Worm (Caenorhabditis elegans) whole organism, mixed stage, embryonic: ENCODE measurements around the gene daf-19.

Experiments
- M03D4.4 ChIP-seq: sonication (generic microtip); optimal IDR thresholded peaks from 2 replicates; lab custom pipeline; 2017; ENCODE audit warnings: mild to moderate bottlenecking, missing genetic modification characterization, missing compliant biosample characterization
- blmp-1 ChIP-seq: fragments of 150-350 bp; optimal IDR thresholded peaks from 2 replicates; lab custom pipeline; 2014; ENCODE audit warnings: missing biosample characterization, missing genetic modification characterization
- ceh-39 ChIP-seq: fragments of 150-350 bp; optimal IDR thresholded peaks from 2 replicates; lab custom pipeline; 2014; ENCODE audit warnings: missing biosample characterization, missing genetic modification characterization
- ceh-43 ChIP-seq: fragments of 200-800 bp; sonication (Bioruptor generic); optimal IDR thresholded peaks from 2 replicates; lab custom pipeline; 2018; ENCODE audit warnings: mild to moderate bottlenecking, missing genetic modification characterization, moderate library complexity, missing compliant biosample characterization
- ceh-83 ChIP-seq: fragments of 200-800 bp; sonication (Bioruptor generic); optimal IDR thresholded peaks from 2 replicates; lab custom pipeline; 2018; ENCODE audit warnings: mild to moderate bottlenecking, missing genetic modification characterization, missing compliant biosample characterization
- ces-1 ChIP-seq: fragments of 150-350 bp; optimal IDR thresholded peaks from 2 replicates; lab custom pipeline; 2014; ENCODE audit warnings: missing biosample characterization, missing genetic modification reagents, missing genetic modification characterization
- cnd-1 ChIP-seq: fragments of 200-800 bp; sonication (Bioruptor generic); optimal IDR thresholded peaks from 2 replicates; lab custom pipeline; 2018; ENCODE audit warnings: mild to moderate bottlenecking, missing genetic modification characterization, missing compliant biosample characterization
- drap-1 ChIP-seq: fragments of 200-800 bp; sonication (Bioruptor generic); optimal IDR thresholded peaks from 3 replicates; lab custom pipeline; 2018; ENCODE audit warnings: mild to moderate bottlenecking, missing genetic modification characterization, missing compliant biosample characterization
- elt-1 ChIP-seq: sonication (generic microtip); optimal IDR thresholded peaks from 2 replicates; lab custom pipeline; 2017; ENCODE audit warnings: missing genetic modification characterization, mild to moderate bottlenecking, missing compliant biosample characterization, antibody characterized with exemption, moderate library complexity, borderline replicate concordance; ENCODE audit not compliant: insufficient read depth
- elt-3 ChIP-seq: fragments of 150-350 bp; optimal IDR thresholded peaks from 2 replicates; lab custom pipeline; 2014; ENCODE audit warnings: missing biosample characterization, missing genetic modification characterization
- flh-1 ChIP-seq: fragments of 200-800 bp; sonication (Bioruptor generic); optimal IDR thresholded peaks from 2 replicates; lab custom pipeline; 2018; ENCODE audit warnings: mild to moderate bottlenecking, missing genetic modification characterization, moderate library complexity, missing compliant biosample characterization
- ham-2 ChIP-seq: fragments of 200-800 bp; sonication (Bioruptor generic); optimal IDR thresholded peaks from 2 replicates; lab custom pipeline; 2018; ENCODE audit warnings: mild to moderate bottlenecking, missing genetic modification characterization, missing compliant biosample characterization
- hlh-1 ChIP-seq: fragments of 150-350 bp; optimal IDR thresholded peaks from 2 replicates; lab custom pipeline; 2014; ENCODE audit warnings: missing biosample characterization, missing genetic modification reagents, missing genetic modification characterization
- lin-13 ChIP-seq: fragments of 150-350 bp; optimal IDR thresholded peaks from 2 replicates; lab custom pipeline; 2014; ENCODE audit warnings: missing biosample characterization, missing genetic modification characterization
- lin-32 ChIP-seq: fragments of 200-800 bp; sonication (Bioruptor generic); optimal IDR thresholded peaks from 2 replicates; lab custom pipeline; 2018; ENCODE audit warnings: mild to moderate bottlenecking, missing genetic modification characterization, missing compliant biosample characterization
- lsy-2 ChIP-seq: fragments of 150-350 bp; optimal IDR thresholded peaks from 2 replicates; lab custom pipeline; 2014; ENCODE audit warnings: missing biosample characterization, missing genetic modification characterization
- mab-5 ChIP-seq: fragments of 150-350 bp; optimal IDR thresholded peaks from 2 replicates; lab custom pipeline; 2014; ENCODE audit warnings: missing biosample characterization, missing genetic modification characterization
- mep-1 ChIP-seq: fragments of 150-350 bp; optimal IDR thresholded peaks from 2 replicates; lab custom pipeline; 2017; ENCODE audit warnings: missing biosample characterization, missing genetic modification reagents, missing genetic modification characterization, inconsistent platforms
- mls-2 ChIP-seq: sonication (generic microtip); optimal IDR thresholded peaks from 2 replicates; lab custom pipeline; 2016; ENCODE audit warnings: mild to moderate bottlenecking, missing genetic modification characterization, moderate library complexity, missing compliant biosample characterization
- nhr-12 ChIP-seq: fragments of 150-350 bp; optimal IDR thresholded peaks from 2 replicates; lab custom pipeline; 2014; ENCODE audit warnings: missing biosample characterization, missing genetic modification characterization
- nhr-2 ChIP-seq: fragments of 150-350 bp; optimal IDR thresholded peaks from 2 replicates; lab custom pipeline; 2014; ENCODE audit warnings: missing biosample characterization, missing genetic modification characterization
- nhr-237 ChIP-seq: fragments of 150-350 bp; optimal IDR thresholded peaks from 2 replicates; lab custom pipeline; 2014; ENCODE audit warnings: missing biosample characterization, missing genetic modification characterization
- nhr-28 ChIP-seq: fragments of 150-350 bp; optimal IDR thresholded peaks from 2 replicates; lab custom pipeline; 2014; ENCODE audit warnings: missing biosample characterization, missing genetic modification characterization
- nhr-76 ChIP-seq: sonication (generic microtip); optimal IDR thresholded peaks from 2 replicates; lab custom pipeline; 2017; ENCODE audit warnings: missing biosample characterization, missing genetic modification characterization
- pha-4 ChIP-seq: fragments of 150-350 bp; optimal IDR thresholded peaks from 2 replicates; lab custom pipeline; 2018; ENCODE audit warnings: missing biosample characterization, missing genetic modification reagents, missing genetic modification characterization
- sem-2 ChIP-seq: fragments of 200-800 bp; sonication (Bioruptor generic); optimal IDR thresholded peaks from 2 replicates; lab custom pipeline; 2018; ENCODE audit warnings: mild to moderate bottlenecking, missing genetic modification characterization, missing compliant biosample characterization
- snpc-4 ChIP-seq: fragments of 150-350 bp; optimal IDR thresholded peaks from 2 replicates; lab custom pipeline; 2014; ENCODE audit warnings: missing biosample characterization, missing genetic modification characterization
- sptf-1 ChIP-seq: sonication (generic microtip); optimal IDR thresholded peaks from 2 replicates; lab custom pipeline; 2017; ENCODE audit warnings: mild to moderate bottlenecking, missing genetic modification characterization, moderate library complexity, missing compliant biosample characterization
- tbx-8 ChIP-seq: fragments of 200-800 bp; sonication (Bioruptor generic); optimal IDR thresholded peaks from 2 replicates; lab custom pipeline; 2018; ENCODE audit warnings: mild to moderate bottlenecking, missing genetic modification characterization, moderate library complexity, missing compliant biosample characterization
- unc-120 ChIP-seq: sonication (generic microtip); optimal IDR thresholded peaks from 2 replicates; lab custom pipeline; 2017; ENCODE audit warnings: missing genetic modification characterization, missing compliant biosample characterization; ENCODE audit not compliant: poor library complexity, severe bottlenecking
- unc-39 ChIP-seq: fragments of 150-350 bp; optimal IDR thresholded peaks from 2 replicates; lab custom pipeline; 2014; ENCODE audit warnings: missing biosample characterization, missing genetic modification characterization
- unc-62 ChIP-seq: fragments of 150-350 bp; optimal IDR thresholded peaks from 2 replicates; lab custom pipeline; 2014; ENCODE audit warnings: missing biosample characterization, missing genetic modification reagents, missing genetic modification characterization
- zip-8 ChIP-seq: fragments of 150-350 bp; optimal IDR thresholded peaks from 2 replicates; lab custom pipeline; 2014; ENCODE audit warnings: missing biosample characterization, missing genetic modification characterization
- ztf-11 ChIP-seq: fragments of 150-350 bp; optimal IDR thresholded peaks from 2 replicates; lab custom pipeline; 2014; ENCODE audit warnings: missing biosample characterization, missing genetic modification characterization

Gene daf-19

DNA sequence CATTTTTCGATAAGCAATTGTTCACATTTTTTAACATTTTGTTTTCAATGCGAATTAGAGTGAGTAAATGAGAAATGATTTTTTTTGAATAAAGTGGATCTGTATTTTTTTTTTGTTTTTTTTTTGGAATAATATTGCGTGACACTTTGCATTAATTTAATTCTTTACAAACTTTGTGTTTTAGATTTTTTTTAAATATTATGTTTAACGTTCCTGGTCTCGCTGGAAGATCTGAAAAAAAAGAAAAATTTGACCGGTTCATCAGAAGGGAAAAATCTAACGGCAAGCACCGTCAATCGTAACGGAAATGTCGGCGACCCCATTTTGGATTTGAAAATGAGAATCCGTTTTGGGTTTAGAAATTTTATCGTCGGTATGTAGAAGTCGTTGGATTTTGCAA, 20.2 kb upstream of the daf-19 start, which contains the start of gene cdc-25.4:
Gene cdc-25.4 (minus strand): TSS at position 101 of the 400 bp plus-strand sequence.
- TF ChIP-seq sem-2 (no peak), lin-13 (tag; lab: Kevin White, UChicago) (no peak), unc-39 (tag; lab: Kevin White, UChicago) (no peak), elt-1 (tag; lab: Kevin White, UChicago) (no peak), ceh-83 (GFP tag; lab: Kevin White, UChicago) (no peak), pha-4 (tag; lab: Kevin White, UChicago) (no peak), ceh-39 (tag; lab: Kevin White, UChicago) (no peak), nhr-12 (tag; lab: Kevin White, UChicago) (no peak), snpc-4 (tag; lab: Kevin White, UChicago) (no peak), mep-1 (tag; lab: Kevin White, UChicago) (no peak), hlh-1 (tag; lab: Kevin White, UChicago) (no peak), lin-32 (GFP tag; lab: Kevin White, UChicago) (no peak), ceh-43 (no peak), mls-2 (tag; lab: Kevin White, UChicago) (no peak), ham-2 (GFP tag; lab: Kevin White, UChicago) (no peak), M03D4.4 (tag; lab: Kevin White, UChicago) (no peak)
- TF ChIP-seq, all 35 proteins: peak for 0

DNA sequence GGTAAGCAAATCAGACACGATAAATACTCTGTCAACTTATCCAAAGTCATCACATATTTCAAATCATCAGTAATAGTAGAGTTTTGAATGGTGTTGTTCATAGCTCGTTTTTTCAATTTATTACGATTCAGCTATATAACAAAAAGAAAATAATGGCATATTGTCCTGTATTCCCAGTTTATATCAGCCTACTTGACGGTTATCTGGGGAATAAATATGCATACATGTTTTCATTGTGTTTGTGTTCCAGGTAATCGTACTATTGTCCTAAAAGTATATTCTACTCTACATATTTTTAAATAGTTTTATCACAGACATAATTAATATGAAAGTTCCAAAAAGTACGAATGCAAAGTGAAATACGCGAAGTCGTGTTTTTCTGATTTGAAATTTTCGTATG, 18.7 kb upstream of the daf-19 start, which contains the start of gene srd-2:
Gene srd-2 (minus strand): TSS at position 101 of the 400 bp plus-strand sequence.
- TF ChIP-seq ces-1 (GFP tag; lab: Kevin White, UChicago) = no peak
- no peak for TF ChIP-seq lsy-2
- no peak for TF ChIP-seq nhr-28
- no peak for TF ChIP-seq flh-1 (GFP tag; lab: Kevin White, UChicago)
- no peak for TF ChIP-seq nhr-12 (tag; lab: Kevin White, UChicago)
- TF ChIP-seq, all 35 proteins: peak for 0

- TF ChIP-seq ces-1 (GFP tag; lab: Kevin White, UChicago) (no peak), unc-62 (GFP tag; lab: Kevin White, UChicago) (no peak), lin-13 (tag; lab: Kevin White, UChicago) (no peak), ztf-11 (no peak), elt-1 (tag; lab: Kevin White, UChicago) (no peak), pha-4 (tag; lab: Kevin White, UChicago) (no peak), snpc-4 (tag; lab: Kevin White, UChicago) (no peak), drap-1 (GFP tag; lab: Kevin White, UChicago) (no peak), unc-120 (no peak), zip-8 (tag; lab: Kevin White, UChicago) (no peak), elt-3 (tag; lab: Kevin White, UChicago) (no peak), ceh-39 (tag; lab: Kevin White, UChicago) (no peak), mls-2 (tag; lab: Kevin White, UChicago) (no peak), nhr-2 (tag; lab: Kevin White, UChicago) (no peak), nhr-237 (tag; lab: Kevin White, UChicago) (no peak), tbx-8 (no peak)
Measured at ce11 chrII:10182634-10183033, 13.5 kb upstream of the daf-19 start, which contains the start of gene srd-1. Gene srd-1 (minus strand): TSS chrII:10182734.

ce11 chrII:10174338-10174737, 5.2 kb upstream of the daf-19 start, which contains the start of gene F33H1.4:
Gene F33H1.4 (plus strand): TSS chrII:10174648.
- TF ChIP-seq blmp-1 = peak; percentile 75
- TF ChIP-seq flh-1 (GFP tag; lab: Kevin White, UChicago) = no peak
- TF ChIP-seq ham-2 (GFP tag; lab: Kevin White, UChicago) = no peak
- TF ChIP-seq drap-1 (GFP tag; lab: Kevin White, UChicago) = no peak
- peak; percentile 30 for TF ChIP-seq ceh-39 (tag; lab: Kevin White, UChicago)
- no peak for TF ChIP-seq lin-32 (GFP tag; lab: Kevin White, UChicago)
- TF ChIP-seq nhr-28 = no peak
- TF ChIP-seq zip-8 (tag; lab: Kevin White, UChicago) = no peak
- no peak for TF ChIP-seq mls-2 (tag; lab: Kevin White, UChicago)
- TF ChIP-seq sptf-1 = no peak
- TF ChIP-seq unc-39 (tag; lab: Kevin White, UChicago) = no peak
- TF ChIP-seq nhr-237 (tag; lab: Kevin White, UChicago) = no peak
- no peak for TF ChIP-seq mab-5 (tag; lab: Kevin White, UChicago)
- no peak for TF ChIP-seq snpc-4 (tag; lab: Kevin White, UChicago)
- no peak for TF ChIP-seq ceh-43
- no peak for TF ChIP-seq cnd-1 (tag; lab: Kevin White, UChicago)
- no peak for TF ChIP-seq pha-4 (tag; lab: Kevin White, UChicago)
- no peak for TF ChIP-seq tbx-8
- TF ChIP-seq hlh-1 (tag; lab: Kevin White, UChicago) = peak; percentile 39
- no peak for TF ChIP-seq mep-1 (tag; lab: Kevin White, UChicago)
- peak; percentile 91 for TF ChIP-seq lsy-2
- no peak for TF ChIP-seq nhr-76
- peak; percentile 85 for TF ChIP-seq lin-13 (tag; lab: Kevin White, UChicago)
